Worm (Caenorhabditis elegans) whole organism, L4 larva: ENCODE measurements around the gene magu-2.

Experiments used
- F26F4.8 ChIP-seq: fragments of 200-800 bp; sonication (Bioruptor generic); conservative IDR thresholded peaks from 2 replicates; pipeline ENCODE4 v1.3.6; 2022; ENCODE audit warnings: missing genetic modification characterization, missing compliant biosample characterization
- F37D6.2 ChIP-seq: sonication (generic microtip); optimal IDR thresholded peaks from 2 replicates; lab custom pipeline; 2016; ENCODE audit warnings: mild to moderate bottlenecking, missing genetic modification characterization, missing compliant biosample characterization
- T20F7.1 ChIP-seq: fragments of 200-800 bp; sonication (Bioruptor generic); optimal IDR thresholded peaks from 2 replicates; lab custom pipeline; 2018; ENCODE audit warnings: mild to moderate bottlenecking, missing genetic modification characterization, missing compliant biosample characterization
- T26A8.4 ChIP-seq: fragments of 200-800 bp; sonication (Bioruptor generic); IDR thresholded peaks from 2 replicates; pipeline ENCODE4 v1.3.6; 2022; ENCODE audit warnings: missing genetic modification characterization, missing compliant biosample characterization
- Y48G9A.11 ChIP-seq: fragments of 200-800 bp; sonication (Bioruptor generic); IDR thresholded peaks from 2 replicates; pipeline ENCODE4 v1.3.6; 2022; ENCODE audit warnings: missing genetic modification reagents, missing genetic modification characterization, missing compliant biosample characterization
- Y5F2A.4 ChIP-seq: fragments of 200-800 bp; sonication (Bioruptor generic); optimal IDR thresholded peaks from 2 replicates; lab custom pipeline; 2018; ENCODE audit warnings: mild to moderate bottlenecking, missing genetic modification characterization, missing compliant biosample characterization
- ZK337.2 ChIP-seq: fragments of 200-800 bp; sonication (Bioruptor generic); IDR thresholded peaks from 2 replicates; pipeline ENCODE4 v1.3.6; 2022; ENCODE audit warnings: missing genetic modification reagents, missing genetic modification characterization, missing compliant biosample characterization
- aha-1 ChIP-seq: fragments of 150-350 bp; peaks from one replicate; lab custom pipeline; 2014; ENCODE audit warnings: missing biosample characterization, missing genetic modification characterization
- arid-1 ChIP-seq: fragments of 200-800 bp; sonication (Bioruptor generic); conservative IDR thresholded peaks from 2 replicates; pipeline ENCODE4 v1.3.6; 2022; ENCODE audit warnings: missing genetic modification reagents, missing genetic modification characterization, missing compliant biosample characterization
- ceh-20 ChIP-seq: fragments of 200-800 bp; sonication (Bioruptor generic); IDR thresholded peaks from 2 replicates; pipeline ENCODE4 v1.3.6; 2022; ENCODE audit warnings: missing genetic modification reagents, missing genetic modification characterization, missing compliant biosample characterization
- ceh-28 ChIP-seq: fragments of 150-350 bp; optimal IDR thresholded peaks from 2 replicates; lab custom pipeline; 2014; ENCODE audit warnings: missing biosample characterization, missing genetic modification reagents, missing genetic modification characterization
- ceh-44 ChIP-seq: fragments of 200-800 bp; sonication (Bioruptor generic); IDR thresholded peaks from 2 replicates; pipeline ENCODE4 v1.3.6; 2022; ENCODE audit warnings: missing genetic modification reagents, missing genetic modification characterization, missing compliant biosample characterization
- ces-1 ChIP-seq: fragments of 150-350 bp; sonication (generic microtip); optimal IDR thresholded peaks from 4 replicates; lab custom pipeline; 2014; ENCODE audit warnings: missing biosample characterization, missing genetic modification reagents, missing genetic modification characterization
- cey-2 ChIP-seq: sonication (generic microtip); optimal IDR thresholded peaks from 3 replicates; lab custom pipeline; 2017; ENCODE audit warnings: missing genetic modification characterization, mild to moderate bottlenecking, missing compliant biosample characterization, antibody characterized with exemption, borderline replicate concordance; ENCODE audit not compliant: insufficient read depth
- ctbp-1 ChIP-seq: fragments of 200-800 bp; sonication (Bioruptor generic); IDR thresholded peaks from 2 replicates; pipeline ENCODE4 v1.3.6; 2022; ENCODE audit warnings: missing genetic modification reagents, missing genetic modification characterization, missing compliant biosample characterization
- daf-19 ChIP-seq: fragments of 200-800 bp; sonication (Bioruptor generic); conservative IDR thresholded peaks from 2 replicates; pipeline ENCODE4 v1.3.6; 2022; ENCODE audit warnings: missing genetic modification characterization, missing compliant biosample characterization
- daf-8 ChIP-seq: fragments of 200-800 bp; sonication (Bioruptor generic); IDR thresholded peaks from 2 replicates; pipeline ENCODE4 v1.3.6; 2022; ENCODE audit warnings: missing genetic modification characterization, missing compliant biosample characterization
- dpl-1 ChIP-seq: fragments of 150-350 bp; optimal IDR thresholded peaks from 2 replicates; lab custom pipeline; 2014; ENCODE audit warnings: missing biosample characterization, missing genetic modification reagents, missing genetic modification characterization
- fkh-10 ChIP-seq: fragments of 150-350 bp; optimal IDR thresholded peaks from 2 replicates; lab custom pipeline; 2014; ENCODE audit warnings: missing biosample characterization, missing genetic modification reagents, missing genetic modification characterization
- fos-1 ChIP-seq: fragments of 150-350 bp; optimal IDR thresholded peaks from 2 replicates; lab custom pipeline; 2014; ENCODE audit warnings: missing biosample characterization, missing genetic modification characterization
- gei-8 ChIP-seq: fragments of 200-800 bp; sonication (Bioruptor generic); optimal IDR thresholded peaks from 2 replicates; lab custom pipeline; 2018; ENCODE audit warnings: mild to moderate bottlenecking, missing genetic modification characterization, missing compliant biosample characterization
- hlh-30 ChIP-seq: sonication (generic microtip); optimal IDR thresholded peaks from 2 replicates; lab custom pipeline; 2017; ENCODE audit warnings: antibody characterized with exemption, mild to moderate bottlenecking, missing genetic modification characterization, missing compliant biosample characterization; ENCODE audit not compliant: insufficient read depth
- jun-1 ChIP-seq: fragments of 150-350 bp; optimal IDR thresholded peaks from 2 replicates; lab custom pipeline; 2014; ENCODE audit warnings: missing biosample characterization, missing genetic modification reagents, missing genetic modification characterization
- lin-1 ChIP-seq: fragments of 200-800 bp; sonication (Bioruptor generic); IDR thresholded peaks from 2 replicates; pipeline ENCODE4 v1.3.6; 2022; ENCODE audit warnings: missing genetic modification reagents, missing genetic modification characterization, missing compliant biosample characterization
- lin-29 ChIP-seq: fragments of 200-800 bp; sonication (Bioruptor generic); IDR thresholded peaks from 2 replicates; pipeline ENCODE4 v1.3.6; 2022; ENCODE audit warnings: missing genetic modification reagents, missing genetic modification characterization, missing compliant biosample characterization
- lir-3 ChIP-seq: sonication (generic microtip); optimal IDR thresholded peaks from 2 replicates; lab custom pipeline; 2016; ENCODE audit warnings: mild to moderate bottlenecking, missing genetic modification characterization, missing compliant biosample characterization
- madf-5 ChIP-seq, 2 experiments: fragments of 200-800 bp; sonication (Bioruptor generic); IDR thresholded peaks; 2 replicates each; pipeline ENCODE4 v1.3.6; 2022; ENCODE audit warnings: missing compliant biosample characterization in 2 of 2, missing genetic modification characterization in 2 of 2
- mdl-1 ChIP-seq, 2 experiments: fragments of 150-350 bp in 1 of 2; sonication (generic microtip) in 1 of 2; optimal IDR thresholded peaks; 2 replicates each; lab custom pipeline; 2014 to 2017; ENCODE audit warnings: missing biosample characterization in 2 of 2, missing genetic modification characterization in 2 of 2
- mdt-29 ChIP-seq: fragments of 200-800 bp; sonication (Bioruptor generic); IDR thresholded peaks from 2 replicates; pipeline ENCODE4 v1.3.6; 2022; ENCODE audit warnings: missing genetic modification reagents, missing genetic modification characterization, missing compliant biosample characterization
- mep-1 ChIP-seq: fragments of 150-350 bp; sonication (generic microtip); optimal IDR thresholded peaks from 3 replicates; lab custom pipeline; 2014; ENCODE audit warnings: missing biosample characterization, missing genetic modification characterization
- mxl-2 ChIP-seq: fragments of 200-800 bp; sonication (Bioruptor generic); conservative IDR thresholded peaks from 2 replicates; pipeline ENCODE4 v1.3.6; 2022; ENCODE audit warnings: missing genetic modification reagents, missing genetic modification characterization, missing compliant biosample characterization
- mxl-3 ChIP-seq: fragments of 200-800 bp; sonication (Bioruptor generic); optimal IDR thresholded peaks from 2 replicates; lab custom pipeline; 2018; ENCODE audit warnings: mild to moderate bottlenecking, missing genetic modification characterization, missing compliant biosample characterization
- nhr-10 ChIP-seq: fragments of 150-350 bp; optimal IDR thresholded peaks from 2 replicates; lab custom pipeline; 2014; ENCODE audit warnings: missing biosample characterization, missing genetic modification characterization
- nhr-102 ChIP-seq: sonication (generic microtip); optimal IDR thresholded peaks from 2 replicates; lab custom pipeline; 2016; ENCODE audit warnings: mild to moderate bottlenecking, missing genetic modification characterization, moderate library complexity, missing compliant biosample characterization
- nhr-237 ChIP-seq: sonication (generic microtip); optimal IDR thresholded peaks from 2 replicates; lab custom pipeline; 2017; ENCODE audit warnings: missing biosample characterization, missing genetic modification characterization
- nhr-25 ChIP-seq: sonication (generic microtip); optimal IDR thresholded peaks from 2 replicates; lab custom pipeline; 2017; ENCODE audit warnings: missing genetic modification characterization, mild to moderate bottlenecking, missing compliant biosample characterization, antibody characterized with exemption, moderate library complexity, borderline replicate concordance; ENCODE audit not compliant: insufficient read depth
- nhr-48 ChIP-seq: sonication (generic microtip); optimal IDR thresholded peaks from 2 replicates; lab custom pipeline; 2016; ENCODE audit warnings: mild to moderate bottlenecking, missing genetic modification characterization, missing compliant biosample characterization
- nhr-6 ChIP-seq: fragments of 150-350 bp; optimal IDR thresholded peaks from 2 replicates; lab custom pipeline; 2014; ENCODE audit warnings: missing biosample characterization, missing genetic modification characterization
- nhr-77 ChIP-seq: fragments of 150-350 bp; optimal IDR thresholded peaks from 2 replicates; lab custom pipeline; 2014; ENCODE audit warnings: missing biosample characterization, missing genetic modification characterization
- php-3 ChIP-seq: fragments of 200-800 bp; sonication (Bioruptor generic); IDR thresholded peaks from 2 replicates; pipeline ENCODE4 v1.3.6; 2022; ENCODE audit warnings: missing genetic modification reagents, missing genetic modification characterization, missing compliant biosample characterization
- rbr-2 ChIP-seq: sonication (generic microtip); optimal IDR thresholded peaks from 2 replicates; lab custom pipeline; 2016; ENCODE audit warnings: missing genotype, missing genetic modification characterization, missing compliant biosample characterization
- sdz-12 ChIP-seq: fragments of 200-800 bp; sonication (Bioruptor generic); optimal IDR thresholded peaks from 2 replicates; lab custom pipeline; 2018; ENCODE audit warnings: mild to moderate bottlenecking, missing genetic modification characterization, missing compliant biosample characterization
- set-16 ChIP-seq: fragments of 200-800 bp; sonication (Bioruptor generic); IDR thresholded peaks from 2 replicates; pipeline ENCODE4 v1.3.6; 2022; ENCODE audit warnings: missing genetic modification reagents, missing genetic modification characterization, missing compliant biosample characterization
- skn-1 ChIP-seq: fragments of 150-350 bp; optimal IDR thresholded peaks from 2 replicates; lab custom pipeline; 2014; ENCODE audit warnings: missing biosample characterization, missing genetic modification characterization
- snpc-1.2 ChIP-seq: fragments of 200-800 bp; sonication (Bioruptor generic); IDR thresholded peaks from 2 replicates; pipeline ENCODE4 v1.3.6; 2022; ENCODE audit warnings: missing genetic modification reagents, missing genetic modification characterization, missing compliant biosample characterization
- snpc-4 ChIP-seq: fragments of 150-350 bp; optimal IDR thresholded peaks from 2 replicates; lab custom pipeline; 2014; ENCODE audit warnings: missing biosample characterization, missing genetic modification characterization
- spr-1 ChIP-seq: sonication (generic microtip); optimal IDR thresholded peaks from 2 replicates; lab custom pipeline; 2016; ENCODE audit warnings: mild to moderate bottlenecking, missing genetic modification characterization, missing compliant biosample characterization
- tag-97 ChIP-seq: fragments of 200-800 bp; sonication (Bioruptor generic); IDR thresholded peaks from 2 replicates; pipeline ENCODE4 v1.3.6; 2022; ENCODE audit warnings: missing genetic modification characterization, missing compliant biosample characterization
- tra-1 ChIP-seq: fragments of 200-800 bp; sonication (Bioruptor generic); IDR thresholded peaks from 2 replicates; pipeline ENCODE4 v1.3.6; 2022; ENCODE audit warnings: missing genetic modification reagents, missing genetic modification characterization, missing compliant biosample characterization
- unc-62 ChIP-seq, 3 experiments: fragments of 150-350 bp in 1 of 3; sonication (generic microtip); optimal IDR thresholded peaks in 2 of 3; peaks in 1 of 3; 1 replicate in 1 of 3; 2 replicates in 2 of 3; lab custom pipeline; 2014 to 2017; ENCODE audit warnings: missing biosample characterization in 3 of 3, missing genetic modification characterization in 3 of 3, missing genetic modification reagents in 3 of 3, missing genotype in 1 of 3
- vab-7 ChIP-seq: fragments of 200-800 bp; sonication (Bioruptor generic); IDR thresholded peaks from 2 replicates; pipeline ENCODE4 v1.3.6; 2022; ENCODE audit warnings: missing genetic modification reagents, missing genetic modification characterization, missing compliant biosample characterization
- ztf-11 ChIP-seq: fragments of 150-350 bp; optimal IDR thresholded peaks from 2 replicates; lab custom pipeline; 2014; ENCODE audit warnings: missing biosample characterization, missing genetic modification characterization

magu-2 gene

ce11 chrV:8769154-8769553, 31.7 kb downstream of the magu-2 start (continued):
- TF ChIP-seq F26F4.8 (GFP tag; lab: Robert Waterston, UW) (no peak), tag-97 (GFP tag; lab: Robert Waterston, UW) (no peak), T26A8.4 (GFP tag; lab: Robert Waterston, UW) (no peak), snpc-4 (tag; lab: Kevin White, UChicago) (no peak), mdl-1 (tag; optimal IDR thresholded peaks at IDR 0.05; lab: Kevin White, UChicago) (peak in 1 of 2 experiments; percentile 37), ZK337.2 (GFP tag; lab: Robert Waterston, UW) (no peak), F37D6.2 (tag; lab: Kevin White, UChicago) (no peak), Y48G9A.11 (GFP tag; lab: Robert Waterston, UW) (no peak), gei-8 (no peak), unc-62 (GFP tag; optimal IDR thresholded peaks at IDR 0.05 in 1 of 2; lab: Kevin White, UChicago) (no peak), unc-62 (tag; optimal IDR thresholded peaks at IDR 0.05; lab: Kevin White, UChicago) (no peak), mxl-2 (no peak), ceh-20 (GFP tag; lab: Robert Waterston, UW) (no peak), nhr-25 (tag; lab: Kevin White, UChicago) (no peak), daf-19 (GFP tag; lab: Robert Waterston, UW) (no peak), cey-2 (tag; lab: Kevin White, UChicago) (no peak), ceh-44 (no peak), ceh-28 (tag; lab: Kevin White, UChicago) (no peak), lin-29 (GFP tag; lab: Robert Waterston, UW) (no peak), php-3 (GFP tag; lab: Robert Waterston, UW) (peak; percentile 66; the same call in 1 of the 2 replicates), ctbp-1 (GFP tag; lab: Robert Waterston, UW) (no peak), lin-1 (GFP tag; lab: Robert Waterston, UW) (peak; percentile 88), skn-1 (no peak), madf-5 (GFP tag; IDR thresholded peaks at IDR 0.05; lab: Robert Waterston, UW) (no peak), ztf-11 (tag; lab: Kevin White, UChicago) (no peak), mxl-3 (GFP tag; lab: Kevin White, UChicago) (peak; percentile 42), fkh-10 (GFP tag; lab: Kevin White, UChicago) (no peak), rbr-2 (no peak), nhr-77 (tag; lab: Kevin White, UChicago) (peak; percentile 76), tra-1 (peak; percentile 86), jun-1 (tag; lab: Kevin White, UChicago) (no peak), nhr-237 (tag; lab: Kevin White, UChicago) (no peak), nhr-48 (tag; lab: Kevin White, UChicago) (peak; percentile 22), aha-1 (peak; percentile 66), spr-1 (no peak), vab-7 (GFP tag; lab: Robert Waterston, UW) (no peak), snpc-1.2 (GFP tag; lab: Robert Waterston, UW) (no peak), arid-1 (GFP tag; lab: Robert Waterston, UW) (no peak), dpl-1 (no peak), set-16 (GFP tag; lab: Robert Waterston, UW) (no peak), daf-8 (GFP tag; lab: Robert Waterston, UW) (no peak), mdt-29 (GFP tag; lab: Robert Waterston, UW) (no peak), mep-1 (tag; lab: Kevin White, UChicago) (no peak), nhr-10 (tag; lab: Kevin White, UChicago) (no peak), sdz-12 (no peak), nhr-6 (tag; lab: Kevin White, UChicago) (no peak), fos-1 (tag; lab: Kevin White, UChicago) (no peak), Y5F2A.4 (no peak), lir-3 (tag; lab: Kevin White, UChicago) (no peak), hlh-30 (tag; lab: Kevin White, UChicago) (no peak), nhr-102 (tag; lab: Kevin White, UChicago) (peak; percentile 54), ces-1 (GFP tag; lab: Kevin White, UChicago) (no peak), T20F7.1 (GFP tag; lab: Kevin White, UChicago) (peak; percentile 26)
